Fruit fly (Drosophila melanogaster) whole organism, prepupa: ENCODE data around the gene CG10973.

ENCODE experiments used
- Blimp-1 ChIP-seq: fragments of 200-800 bp; sonication (Bioruptor generic); optimal IDR thresholded peaks from 3 replicates; lab custom pipeline; 2017; ENCODE audit warnings: missing biosample characterization, missing genetic modification characterization, mild to moderate bottlenecking, moderate library complexity, missing genetic modification reagents
- CG10669 ChIP-seq: fragments of 200-800 bp; sonication (Bioruptor generic); optimal IDR thresholded peaks from 3 replicates; lab custom pipeline; 2018; ENCODE audit warnings: missing biosample characterization, mild to moderate bottlenecking, missing genetic modification characterization, moderate library complexity
- CG11294 ChIP-seq: fragments of 200-800 bp; sonication (Bioruptor generic); IDR thresholded peaks from 2 replicates; pipeline ENCODE4 v1.3.6; 2022; ENCODE audit warnings: missing biosample characterization, missing genetic modification characterization
- CG11762 ChIP-seq: fragments of 200-800 bp; sonication (Bioruptor generic); optimal IDR thresholded peaks from 3 replicates; lab custom pipeline; 2016; ENCODE audit warnings: missing biosample characterization, missing genetic modification characterization; ENCODE audit not compliant: insufficient read depth
- CG11902 ChIP-seq: fragments of 200-800 bp; sonication (Bioruptor generic); optimal IDR thresholded peaks from 3 replicates; lab custom pipeline; 2016; ENCODE audit warnings: missing biosample characterization, missing genetic modification characterization
- CG15336 ChIP-seq: fragments of 200-800 bp; sonication (Bioruptor generic); IDR thresholded peaks from 2 replicates; pipeline ENCODE4 v1.3.6; 2022; ENCODE audit warnings: missing biosample characterization, missing genetic modification characterization
- CG16779 ChIP-seq: fragments of 200-800 bp; sonication (Bioruptor generic); optimal IDR thresholded peaks from 3 replicates; lab custom pipeline; 2017; ENCODE audit warnings: missing biosample characterization, mild to moderate bottlenecking, missing genetic modification characterization
- CG3032 ChIP-seq: fragments of 200-800 bp; optimal IDR thresholded peaks from 2 replicates; lab custom pipeline; 2019; ENCODE audit warnings: missing biosample characterization, mild to moderate bottlenecking, missing genetic modification characterization, moderate library complexity
- CG31627 ChIP-seq: fragments of 200-800 bp; sonication (Bioruptor generic); optimal IDR thresholded peaks from 3 replicates; lab custom pipeline; 2016; ENCODE audit warnings: missing biosample characterization, missing genetic modification characterization
- CG32006 ChIP-seq: fragments of 200-800 bp; sonication (Bioruptor generic); optimal IDR thresholded peaks from 3 replicates; lab custom pipeline; 2017; ENCODE audit warnings: missing biosample characterization, mild to moderate bottlenecking, missing genetic modification characterization
- CG34406 ChIP-seq: fragments of 200-800 bp; sonication (Bioruptor generic); optimal IDR thresholded peaks from 3 replicates; lab custom pipeline; 2016; ENCODE audit warnings: missing biosample characterization, missing genetic modification characterization
- CG3919 ChIP-seq: fragments of 200-800 bp; sonication (Bioruptor generic); optimal IDR thresholded peaks from 3 replicates; lab custom pipeline; 2016; ENCODE audit warnings: missing biosample characterization, missing genetic modification characterization
- CG4318 ChIP-seq: fragments of 200-800 bp; sonication (Bioruptor generic); optimal IDR thresholded peaks from 3 replicates; lab custom pipeline; 2017; ENCODE audit warnings: missing biosample characterization, mild to moderate bottlenecking, missing genetic modification characterization
- CG6163 ChIP-seq: fragments of 200-800 bp; sonication (Bioruptor generic); IDR thresholded peaks from 3 replicates; pipeline ENCODE4 v1.3.6; 2022; ENCODE audit warnings: missing biosample characterization, missing genetic modification characterization
- CG6276 ChIP-seq: fragments of 200-800 bp; sonication (Bioruptor generic); optimal IDR thresholded peaks from 2 replicates; lab custom pipeline; 2017; ENCODE audit warnings: missing biosample characterization, mild to moderate bottlenecking, missing genetic modification characterization
- CG6792 ChIP-seq: fragments of 200-800 bp; sonication (Bioruptor generic); optimal IDR thresholded peaks from 3 replicates; lab custom pipeline; 2016; ENCODE audit warnings: missing biosample characterization, missing genetic modification characterization
- CG6808 ChIP-seq: fragments of 200-800 bp; sonication (Bioruptor generic); optimal IDR thresholded peaks from 3 replicates; lab custom pipeline; 2017; ENCODE audit warnings: missing biosample characterization, missing genetic modification characterization, mild to moderate bottlenecking, moderate library complexity, missing genetic modification reagents
- CG6854 ChIP-seq: fragments of 200-800 bp; sonication (Bioruptor generic); optimal IDR thresholded peaks from 2 replicates; lab custom pipeline; 2017; ENCODE audit warnings: missing biosample characterization, mild to moderate bottlenecking, missing genetic modification characterization
- CG7368 ChIP-seq: fragments of 200-800 bp; sonication (Bioruptor generic); optimal IDR thresholded peaks from 3 replicates; lab custom pipeline; 2016; ENCODE audit warnings: missing biosample characterization, missing genetic modification characterization
- CG8119 ChIP-seq: fragments of 200-800 bp; sonication (Bioruptor generic); IDR thresholded peaks from 3 replicates; pipeline ENCODE4 v1.3.6; 2022; ENCODE audit warnings: missing biosample characterization, missing genetic modification characterization
- CG8319 ChIP-seq: fragments of 200-800 bp; sonication (Bioruptor generic); optimal IDR thresholded peaks from 3 replicates; lab custom pipeline; 2016; ENCODE audit warnings: missing biosample characterization, missing genetic modification characterization
- CG8632 ChIP-seq: fragments of 200-800 bp; sonication (Bioruptor generic); optimal IDR thresholded peaks from 3 replicates; lab custom pipeline; 2016; ENCODE audit warnings: missing biosample characterization, missing genetic modification characterization
- Eip75B ChIP-seq: fragments of 200-800 bp; sonication (Bioruptor generic); optimal IDR thresholded peaks from 3 replicates; lab custom pipeline; 2016; ENCODE audit warnings: missing biosample characterization, missing genetic modification characterization
- Eip78C ChIP-seq: fragments of 200-800 bp; sonication (Bioruptor generic); peaks from one replicate; lab custom pipeline; 2016; ENCODE audit warnings: missing biosample characterization, missing genetic modification characterization
- Eip93F ChIP-seq: fragments of 200-800 bp; sonication (Bioruptor generic); optimal IDR thresholded peaks from 2 replicates; lab custom pipeline; 2016; ENCODE audit warnings: missing biosample characterization, mild to moderate bottlenecking, missing genetic modification characterization
- Ets96B ChIP-seq: fragments of 200-800 bp; optimal IDR thresholded peaks from 2 replicates; lab custom pipeline; 2019; ENCODE audit warnings: missing biosample characterization, mild to moderate bottlenecking, missing genetic modification characterization, moderate library complexity
- Gug ChIP-seq: fragments of 200-800 bp; sonication (Bioruptor generic); IDR thresholded peaks from 2 replicates; pipeline ENCODE4 v1.3.6; 2022; ENCODE audit warnings: missing biosample characterization, missing genetic modification characterization
- Hr38 ChIP-seq: sonication (Bioruptor generic); optimal IDR thresholded peaks from 2 replicates; lab custom pipeline; 2016; ENCODE audit warnings: missing biosample characterization, missing genetic modification characterization
- Hr4 ChIP-seq: fragments of 200-800 bp; sonication (Bioruptor generic); optimal IDR thresholded peaks from 3 replicates; lab custom pipeline; 2016; ENCODE audit warnings: missing biosample characterization, missing genetic modification characterization
- Lpt ChIP-seq: fragments of 200-800 bp; sonication (Bioruptor generic); optimal IDR thresholded peaks from 3 replicates; lab custom pipeline; 2016; ENCODE audit warnings: missing biosample characterization, missing genetic modification characterization
- Met ChIP-seq: fragments of 200-800 bp; sonication (Bioruptor generic); optimal IDR thresholded peaks from 3 replicates; lab custom pipeline; 2016; ENCODE audit warnings: missing biosample characterization, missing genetic modification characterization
- OdsH ChIP-seq: fragments of 200-800 bp; sonication (Bioruptor generic); optimal IDR thresholded peaks from 3 replicates; lab custom pipeline; 2016; ENCODE audit warnings: missing biosample characterization, missing genetic modification characterization
- Smox ChIP-seq: fragments of 200-800 bp; sonication (Bioruptor generic); optimal IDR thresholded peaks from 3 replicates; lab custom pipeline; 2016; ENCODE audit warnings: missing biosample characterization, missing genetic modification characterization
- Sox102F ChIP-seq: fragments of 200-800 bp; sonication (Bioruptor generic); optimal IDR thresholded peaks from 2 replicates; lab custom pipeline; 2016; ENCODE audit warnings: missing biosample characterization, mild to moderate bottlenecking, missing genetic modification characterization
- Sox15 ChIP-seq: fragments of 200-800 bp; sonication (Bioruptor generic); optimal IDR thresholded peaks from 3 replicates; lab custom pipeline; 2016; ENCODE audit warnings: missing biosample characterization, missing genetic modification characterization
- achi ChIP-seq: fragments of 200-800 bp; sonication (Bioruptor generic); optimal IDR thresholded peaks from 3 replicates; lab custom pipeline; 2016; ENCODE audit warnings: missing biosample characterization, missing genetic modification characterization
- cyc ChIP-seq: fragments of 200-800 bp; sonication (Bioruptor generic); optimal IDR thresholded peaks from 3 replicates; lab custom pipeline; 2016; ENCODE audit warnings: missing biosample characterization, missing genetic modification characterization
- dsx ChIP-seq: fragments of 200-800 bp; optimal IDR thresholded peaks from 3 replicates; lab custom pipeline; 2019; ENCODE audit warnings: missing biosample characterization, mild to moderate bottlenecking, missing genetic modification characterization, moderate library complexity; ENCODE audit not compliant: poor library complexity, severe bottlenecking
- eg ChIP-seq: fragments of 200-800 bp; sonication (Bioruptor generic); IDR thresholded peaks from 3 replicates; pipeline ENCODE4 v1.3.6; 2022; ENCODE audit warnings: missing biosample characterization, missing genetic modification characterization
- esn ChIP-seq: fragments of 200-800 bp; sonication (Bioruptor generic); optimal IDR thresholded peaks from 2 replicates; lab custom pipeline; 2016; ENCODE audit warnings: missing biosample characterization, mild to moderate bottlenecking, missing genetic modification characterization, moderate library complexity
- fd59A ChIP-seq: fragments of 200-800 bp; sonication (Bioruptor generic); optimal IDR thresholded peaks from 2 replicates; lab custom pipeline; 2017; ENCODE audit warnings: missing biosample characterization, mild to moderate bottlenecking, missing genetic modification characterization, missing genetic modification reagents
- fkh ChIP-seq: fragments of 200-800 bp; sonication (Bioruptor generic); optimal IDR thresholded peaks from 3 replicates; lab custom pipeline; 2017; ENCODE audit warnings: missing biosample characterization, mild to moderate bottlenecking, missing genetic modification characterization, moderate library complexity
- lz ChIP-seq: fragments of 200-800 bp; sonication (Bioruptor generic); optimal IDR thresholded peaks from 3 replicates; lab custom pipeline; 2016; ENCODE audit warnings: missing biosample characterization, missing genetic modification characterization
- salr ChIP-seq, 2 experiments: fragments of 200-800 bp; sonication (Bioruptor generic); optimal IDR thresholded peaks; 3 replicates each; lab custom pipeline; 2016 to 2018; ENCODE audit warnings: missing biosample characterization in 2 of 2, missing genetic modification characterization in 2 of 2, mild to moderate bottlenecking in 1 of 2
- ss ChIP-seq, 2 experiments: fragments of 200-800 bp; sonication (Bioruptor generic); optimal IDR thresholded peaks; 2 replicates in 1 of 2; 3 replicates in 1 of 2; lab custom pipeline; 2017 to 2018; ENCODE audit warnings: mild to moderate bottlenecking in 2 of 2, missing biosample characterization in 2 of 2, missing genetic modification characterization in 2 of 2, moderate library complexity in 1 of 2
- topi ChIP-seq: fragments of 200-800 bp; sonication (Bioruptor generic); optimal IDR thresholded peaks from 3 replicates; lab custom pipeline; 2016; ENCODE audit warnings: missing biosample characterization, missing genetic modification characterization

CG10973 gene

dm6 chr3L:12803159-12804034, 48.8 kb upstream of the CG10973 start (continued):
- TF ChIP-seq Ets96B (tag; lab: Kevin White, UChicago) (no peak), Sox102F (GFP tag; lab: Kevin White, UChicago) (no peak), CG16779 (no peak), CG11902 (GFP tag; lab: Kevin White, UChicago) (no peak), Met (GFP tag; lab: Kevin White, UChicago) (peak; percentile 36), CG6163 (GFP tag; lab: Robert Waterston, UW) (no peak), lz (GFP tag; lab: Kevin White, UChicago) (no peak), Hr38 (GFP tag; lab: Kevin White, UChicago) (no peak), CG6792 (GFP tag; lab: Kevin White, UChicago) (no peak), achi (GFP tag; lab: Kevin White, UChicago) (no peak), CG3919 (GFP tag; lab: Kevin White, UChicago) (peak; percentile 13), topi (GFP tag; lab: Kevin White, UChicago) (peak; percentile 30), CG4318 (no peak), Eip78C (GFP tag; lab: Kevin White, UChicago) (peak; percentile 69), CG6854 (GFP tag; lab: Kevin White, UChicago) (no peak), CG34406 (GFP tag; lab: Kevin White, UChicago) (no peak), Blimp-1 (GFP tag; lab: Kevin White, UChicago) (no peak), CG6276 (no peak), OdsH (GFP tag; lab: Kevin White, UChicago) (no peak), dsx (GFP tag; lab: Kevin White, UChicago) (no peak), fkh (GFP tag; lab: Kevin White, UChicago) (peak; percentile 55), fd59A (GFP tag; lab: Kevin White, UChicago) (no peak), CG11294 (GFP tag; lab: Robert Waterston, UW) (no peak), salr (GFP tag; optimal IDR thresholded peaks at IDR 0.05; lab: Kevin White, UChicago) (peak in 1 of 2 experiments; percentile 10), CG10669 (no peak), ss (GFP tag; optimal IDR thresholded peaks at IDR 0.05; lab: Kevin White, UChicago) (no peak), CG11762 (GFP tag; lab: Kevin White, UChicago) (no peak), eg (GFP tag; lab: Robert Waterston, UW) (0 out of 3 replicates have a peak, but pooled peaks have one; percentile 21), CG8319 (no peak), CG8119 (GFP tag; lab: Robert Waterston, UW) (no peak)

- TF ChIP-seq Lpt (peak; percentile 78), CG10669 (no peak), cyc (GFP tag; lab: Kevin White, UChicago) (no peak), Hr4 (peak; percentile 78), CG11294 (GFP tag; lab: Robert Waterston, UW) (peak; percentile 50; the same call in 1 of the 2 replicates), fd59A (GFP tag; lab: Kevin White, UChicago) (no peak), CG3032 (tag; lab: Kevin White, UChicago) (no peak), Eip75B (GFP tag; lab: Kevin White, UChicago) (no peak), Eip93F (GFP tag; lab: Kevin White, UChicago) (peak; percentile 24), CG15336 (GFP tag; lab: Robert Waterston, UW) (peak; percentile 84), CG8632 (GFP tag; lab: Kevin White, UChicago) (no peak), CG16779 (peak; percentile 77), dsx (GFP tag; lab: Kevin White, UChicago) (no peak), CG34406 (GFP tag; lab: Kevin White, UChicago) (no peak), CG6276 (peak; percentile 95), CG31627 (no peak), topi (GFP tag; lab: Kevin White, UChicago) (no peak), Met (GFP tag; lab: Kevin White, UChicago) (no peak), CG6163 (GFP tag; lab: Robert Waterston, UW) (peak; percentile 86), esn (GFP tag; lab: Kevin White, UChicago) (no peak), Hr38 (GFP tag; lab: Kevin White, UChicago) (no peak), Blimp-1 (GFP tag; lab: Kevin White, UChicago) (no peak), Sox15 (no peak), CG7368 (GFP tag; lab: Kevin White, UChicago) (no peak), CG6808 (peak; percentile 32), CG11762 (GFP tag; lab: Kevin White, UChicago) (peak; percentile 49), fkh (GFP tag; lab: Kevin White, UChicago) (peak; percentile 52), CG32006 (peak; percentile 84), Gug (GFP tag; lab: Robert Waterston, UW) (peak; percentile 76), ss (GFP tag; optimal IDR thresholded peaks at IDR 0.05; lab: Kevin White, UChicago) (no peak), Smox (GFP tag; lab: Kevin White, UChicago) (no peak)
Measured at dm6 chr3L:12802443-12802865, 47.9 kb upstream of the CG10973 start.
